Worm (Caenorhabditis elegans) whole organism, L2 larva: ENCODE data around the gene F01F1.14.

Experiments
- C34F6.9 ChIP-seq: fragments of 150-350 bp; optimal IDR thresholded peaks from 2 replicates; lab custom pipeline; 2014; ENCODE audit warnings: missing biosample characterization, missing genetic modification characterization
- F13H6.1 ChIP-seq: sonication (generic microtip); optimal IDR thresholded peaks from 2 replicates; lab custom pipeline; 2016; ENCODE audit warnings: missing genetic modification characterization, missing compliant biosample characterization
- R02D3.7 ChIP-seq: fragments of 150-350 bp; optimal IDR thresholded peaks from 2 replicates; lab custom pipeline; 2014; ENCODE audit warnings: missing biosample characterization, missing genetic modification characterization
- Y55F3AM.14 ChIP-seq: fragments of 200-800 bp; sonication (Bioruptor generic); optimal IDR thresholded peaks from 2 replicates; lab custom pipeline; 2018; ENCODE audit warnings: mild to moderate bottlenecking, missing genetic modification characterization, missing compliant biosample characterization
- ZK546.5 ChIP-seq: sonication (generic microtip); optimal IDR thresholded peaks from 2 replicates; lab custom pipeline; 2017; ENCODE audit warnings: missing biosample characterization, missing genetic modification characterization
- alr-1 ChIP-seq: fragments of 150-350 bp; optimal IDR thresholded peaks from 2 replicates; lab custom pipeline; 2014; ENCODE audit warnings: missing biosample characterization, missing genetic modification characterization
- aly-2 ChIP-seq: fragments of 150-350 bp; optimal IDR thresholded peaks from 2 replicates; lab custom pipeline; 2014; ENCODE audit warnings: missing biosample characterization, missing genetic modification characterization
- ama-1 ChIP-seq: fragments of 150-350 bp; optimal IDR thresholded peaks from 2 replicates; lab custom pipeline; 2018; ENCODE audit warnings: inconsistent platforms
- blmp-1 ChIP-seq: sonication (generic microtip); optimal IDR thresholded peaks from 2 replicates; lab custom pipeline; 2017; ENCODE audit warnings: missing genetic modification characterization, mild to moderate bottlenecking, missing compliant biosample characterization, antibody characterized with exemption, moderate library complexity; ENCODE audit not compliant: insufficient read depth
- ceh-16 ChIP-seq: fragments of 150-350 bp; optimal IDR thresholded peaks from 2 replicates; lab custom pipeline; 2014; ENCODE audit warnings: missing biosample characterization, missing genetic modification characterization
- crh-2 ChIP-seq: sonication (generic microtip); optimal IDR thresholded peaks from 2 replicates; lab custom pipeline; 2017; ENCODE audit warnings: missing biosample characterization, missing genetic modification characterization
- dmd-4 ChIP-seq: sonication (generic microtip); optimal IDR thresholded peaks from 2 replicates; lab custom pipeline; 2017; ENCODE audit warnings: missing biosample characterization, missing genetic modification characterization
- egl-27 ChIP-seq: sonication (generic microtip); optimal IDR thresholded peaks from 3 replicates; lab custom pipeline; 2017; ENCODE audit warnings: missing biosample characterization, missing genetic modification reagents, missing genetic modification characterization
- elt-1 ChIP-seq: fragments of 150-350 bp; optimal IDR thresholded peaks from 2 replicates; lab custom pipeline; 2014; ENCODE audit warnings: missing biosample characterization, missing genetic modification characterization
- elt-3 ChIP-seq: sonication (generic microtip); optimal IDR thresholded peaks from 2 replicates; lab custom pipeline; 2017; ENCODE audit warnings: missing biosample characterization, missing genetic modification characterization
- fos-1 ChIP-seq: fragments of 150-350 bp; optimal IDR thresholded peaks from 2 replicates; lab custom pipeline; 2014; ENCODE audit warnings: missing biosample characterization, missing genetic modification characterization
- gmeb-1 ChIP-seq: fragments of 150-350 bp; optimal IDR thresholded peaks from 2 replicates; lab custom pipeline; 2014; ENCODE audit warnings: missing biosample characterization, missing genetic modification characterization
- lin-11 ChIP-seq: fragments of 150-350 bp; sonication (generic microtip); optimal IDR thresholded peaks from 2 replicates; lab custom pipeline; 2014; ENCODE audit warnings: missing biosample characterization, missing genetic modification characterization, inconsistent platforms, mixed read lengths
- lin-13 ChIP-seq: fragments of 150-350 bp; optimal IDR thresholded peaks from 2 replicates; lab custom pipeline; 2014; ENCODE audit warnings: missing biosample characterization, missing genetic modification reagents, missing genetic modification characterization
- lin-39 ChIP-seq: fragments of 150-350 bp; optimal IDR thresholded peaks from 2 replicates; lab custom pipeline; 2014; ENCODE audit warnings: missing biosample characterization, missing genetic modification reagents, missing genetic modification characterization
- lsy-2 ChIP-seq, 2 experiments: fragments of 150-350 bp in 1 of 2; sonication (generic microtip) in 1 of 2; optimal IDR thresholded peaks; 2 replicates each; lab custom pipeline; 2014 to 2017; ENCODE audit warnings: missing biosample characterization in 2 of 2, missing genetic modification characterization in 2 of 2
- mab-5 ChIP-seq: fragments of 150-350 bp; optimal IDR thresholded peaks from 2 replicates; lab custom pipeline; 2014; ENCODE audit warnings: missing biosample characterization, missing genetic modification characterization
- mbf-1 ChIP-seq: sonication (generic microtip); optimal IDR thresholded peaks from 2 replicates; lab custom pipeline; 2017; ENCODE audit warnings: missing biosample characterization, missing genetic modification characterization
- mdl-1 ChIP-seq, 2 experiments: fragments of 150-350 bp in 1 of 2; sonication (generic microtip) in 1 of 2; optimal IDR thresholded peaks; 2 replicates each; lab custom pipeline; 2017; ENCODE audit warnings: missing biosample characterization in 2 of 2, missing genetic modification characterization in 2 of 2
- nhr-10 ChIP-seq: sonication (generic microtip); optimal IDR thresholded peaks from 2 replicates; lab custom pipeline; 2017; ENCODE audit warnings: missing biosample characterization, missing genetic modification characterization
- nhr-11 ChIP-seq: fragments of 150-350 bp; optimal IDR thresholded peaks from 2 replicates; lab custom pipeline; 2014; ENCODE audit warnings: missing biosample characterization, missing genetic modification characterization
- nhr-129 ChIP-seq: fragments of 150-350 bp; optimal IDR thresholded peaks from 2 replicates; lab custom pipeline; 2014; ENCODE audit warnings: missing biosample characterization, missing genetic modification characterization
- nhr-21 ChIP-seq: fragments of 150-350 bp; optimal IDR thresholded peaks from 2 replicates; lab custom pipeline; 2014; ENCODE audit warnings: missing biosample characterization, missing genetic modification characterization
- nhr-23 ChIP-seq: fragments of 150-350 bp; optimal IDR thresholded peaks from 2 replicates; lab custom pipeline; 2014; ENCODE audit warnings: missing biosample characterization, missing genetic modification reagents, missing genetic modification characterization
- nhr-237 ChIP-seq: fragments of 150-350 bp; optimal IDR thresholded peaks from 2 replicates; lab custom pipeline; 2014; ENCODE audit warnings: missing biosample characterization, missing genetic modification characterization
- nhr-25 ChIP-seq: fragments of 150-350 bp; sonication (generic microtip); optimal IDR thresholded peaks from 3 replicates; lab custom pipeline; 2014; ENCODE audit warnings: missing biosample characterization, missing genetic modification characterization
- nhr-6 ChIP-seq: fragments of 150-350 bp; optimal IDR thresholded peaks from 2 replicates; lab custom pipeline; 2014; ENCODE audit warnings: missing biosample characterization, missing genetic modification characterization
- nhr-77 ChIP-seq: fragments of 150-350 bp; optimal IDR thresholded peaks from 2 replicates; lab custom pipeline; 2014; ENCODE audit warnings: missing biosample characterization, missing genetic modification characterization
- peb-1 ChIP-seq: fragments of 150-350 bp; optimal IDR thresholded peaks from 2 replicates; lab custom pipeline; 2014; ENCODE audit warnings: missing biosample characterization, missing genetic modification characterization
- sem-4 ChIP-seq: fragments of 150-350 bp; optimal IDR thresholded peaks from 2 replicates; lab custom pipeline; 2014; ENCODE audit warnings: missing biosample characterization, missing genetic modification reagents, missing genetic modification characterization
- sma-3 ChIP-seq: sonication (generic microtip); optimal IDR thresholded peaks from 2 replicates; lab custom pipeline; 2016; ENCODE audit warnings: missing genetic modification reagents, missing genetic modification characterization, missing compliant biosample characterization
- sma-9 ChIP-seq, 2 experiments: fragments of 150-350 bp in 1 of 2; sonication (generic microtip) in 1 of 2; optimal IDR thresholded peaks; 2 replicates each; lab custom pipeline; 2014 to 2016; ENCODE audit warnings: missing genetic modification characterization in 2 of 2, mild to moderate bottlenecking in 1 of 2, missing biosample characterization in 1 of 2, missing compliant biosample characterization in 1 of 2, missing genetic modification reagents in 1 of 2, moderate library complexity in 1 of 2
- unc-39 ChIP-seq: fragments of 150-350 bp; optimal IDR thresholded peaks from 2 replicates; lab custom pipeline; 2014; ENCODE audit warnings: missing biosample characterization, missing genetic modification characterization
- unc-62 ChIP-seq: fragments of 150-350 bp; optimal IDR thresholded peaks from 2 replicates; lab custom pipeline; 2014; ENCODE audit warnings: missing biosample characterization, missing genetic modification reagents, missing genetic modification characterization
- zag-1 ChIP-seq: fragments of 150-350 bp; optimal IDR thresholded peaks from 2 replicates; lab custom pipeline; 2014; ENCODE audit warnings: missing biosample characterization, missing genetic modification characterization
- ztf-1 ChIP-seq: fragments of 200-800 bp; sonication (Bioruptor generic); conservative IDR thresholded peaks from 2 replicates; pipeline ENCODE4 v1.3.6; 2022; ENCODE audit warnings: missing genetic modification characterization, missing compliant biosample characterization
- ztf-11 ChIP-seq: sonication (generic microtip); optimal IDR thresholded peaks from 2 replicates; lab custom pipeline; 2017; ENCODE audit warnings: missing biosample characterization, missing genetic modification characterization
- ztf-4 ChIP-seq: fragments of 150-350 bp; optimal IDR thresholded peaks from 2 replicates; lab custom pipeline; 2014; ENCODE audit warnings: missing biosample characterization, missing genetic modification characterization

Gene F01F1.14

ce11 chrIII:5882823-5883222 lies at the start of gene F01F1.14:
TSS of gene F01F1.14 (minus strand) at chrIII:5882923.
- TF ChIP-seq nhr-129 (tag; lab: Kevin White, UChicago) (no peak), nhr-77 (tag; lab: Kevin White, UChicago) (no peak), mbf-1 (tag; lab: Kevin White, UChicago) (no peak), nhr-237 (tag; lab: Kevin White, UChicago) (no peak), unc-62 (GFP tag; lab: Kevin White, UChicago) (no peak), peb-1 (tag; lab: Kevin White, UChicago) (no peak), sma-9 (GFP tag; optimal IDR thresholded peaks at IDR 0.05; lab: Kevin White, UChicago) (no peak), sma-9 (tag; optimal IDR thresholded peaks at IDR 0.05; lab: Kevin White, UChicago) (no peak), elt-3 (no peak), blmp-1 (tag; lab: Kevin White, UChicago) (no peak), egl-27 (no peak), ceh-16 (no peak), sma-3 (GFP tag; lab: Kevin White, UChicago) (no peak)

ce11 chrIII:5931433-5931994 lies 48.8 kb upstream of the F01F1.14 start, which contains the start of gene EGAP1.5:
TSS of gene EGAP1.5 (plus strand) at chrIII:5931721.
- TF ChIP-seq F13H6.1 (tag; lab: Kevin White, UChicago), result peak; percentile 32
- TF ChIP-seq unc-39 (tag; lab: Kevin White, UChicago), result no peak
- peak; percentile 31 for TF ChIP-seq nhr-129 (tag; lab: Kevin White, UChicago)
- no peak for TF ChIP-seq alr-1
- TF ChIP-seq fos-1 (tag; lab: Kevin White, UChicago), result no peak
- TF ChIP-seq sma-3 (GFP tag; lab: Kevin White, UChicago), result no peak
- TF ChIP-seq sma-9 (GFP tag; optimal IDR thresholded peaks at IDR 0.05; lab: Kevin White, UChicago), result no peak
- TF ChIP-seq sma-9 (tag; optimal IDR thresholded peaks at IDR 0.05; lab: Kevin White, UChicago), result no peak
- no peak for TF ChIP-seq zag-1

- peak; percentile 24 for TF ChIP-seq F13H6.1 (tag; lab: Kevin White, UChicago)
- TF ChIP-seq mdl-1 (tag; optimal IDR thresholded peaks at IDR 0.05; lab: Kevin White, UChicago), result no peak
- no peak for TF ChIP-seq nhr-6 (tag; lab: Kevin White, UChicago)
- TF ChIP-seq lsy-2 (tag; optimal IDR thresholded peaks at IDR 0.05; lab: Kevin White, UChicago), result peak in 1 of 2 experiments; percentile 40
- no peak for TF ChIP-seq blmp-1 (tag; lab: Kevin White, UChicago)
- TF ChIP-seq nhr-129 (tag; lab: Kevin White, UChicago), result peak; percentile 17
- TF ChIP-seq sma-9 (GFP tag; optimal IDR thresholded peaks at IDR 0.05; lab: Kevin White, UChicago), result peak; percentile 33
- TF ChIP-seq sma-9 (tag; optimal IDR thresholded peaks at IDR 0.05; lab: Kevin White, UChicago), result no peak
These were observed 47.9 kb upstream of the F01F1.14 start for ce11 chrIII:5930659-5931058.

- TF ChIP-seq nhr-23 (tag; lab: Kevin White, UChicago) (no peak), sma-3 (GFP tag; lab: Kevin White, UChicago) (peak; percentile 39), nhr-25 (tag; lab: Kevin White, UChicago) (peak; percentile 60), fos-1 (tag; lab: Kevin White, UChicago) (peak; percentile 27), blmp-1 (tag; lab: Kevin White, UChicago) (no peak), gmeb-1 (tag; lab: Kevin White, UChicago) (peak; percentile 47), sem-4 (tag; lab: Kevin White, UChicago) (no peak), ztf-1 (GFP tag; lab: Robert Waterston, UW) (no peak), ama-1 (lab: Kevin White, UChicago) (no peak), dmd-4 (no peak), ceh-16 (no peak), aly-2 (no peak), mab-5 (no peak), ztf-11 (tag; lab: Kevin White, UChicago) (no peak), lsy-2 (tag; optimal IDR thresholded peaks at IDR 0.05; lab: Kevin White, UChicago) (peak; percentile 30 to 79), ztf-4 (no peak), nhr-10 (tag; lab: Kevin White, UChicago) (no peak), elt-1 (tag; lab: Kevin White, UChicago) (no peak), zag-1 (no peak), nhr-77 (tag; lab: Kevin White, UChicago) (no peak), nhr-129 (tag; lab: Kevin White, UChicago) (peak; percentile 36), alr-1 (no peak), nhr-21 (tag; lab: Kevin White, UChicago) (peak; percentile 38), sma-9 (GFP tag; optimal IDR thresholded peaks at IDR 0.05; lab: Kevin White, UChicago) (peak; percentile 58), sma-9 (tag; optimal IDR thresholded peaks at IDR 0.05; lab: Kevin White, UChicago) (no peak), nhr-237 (tag; lab: Kevin White, UChicago) (no peak), C34F6.9 (peak; percentile 85), lin-39 (tag; lab: Kevin White, UChicago) (no peak), unc-62 (GFP tag; lab: Kevin White, UChicago) (no peak), peb-1 (tag; lab: Kevin White, UChicago) (no peak), mbf-1 (tag; lab: Kevin White, UChicago) (no peak), ZK546.5 (no peak), crh-2 (peak; percentile 54), elt-3 (no peak), lin-11 (peak; percentile 17), lin-13 (peak; percentile 41), nhr-11 (tag; lab: Kevin White, UChicago) (no peak), Y55F3AM.14 (GFP tag; lab: Kevin White, UChicago) (no peak), R02D3.7 (tag; lab: Kevin White, UChicago) (no peak)
These were observed 43.0 kb upstream of the F01F1.14 start, which contains the start of the genes dnc-2 and bcl-7 for ce11 chrIII:5925724-5926123. TSS of gene dnc-2 (minus strand) at chrIII:5925756. TSS of gene bcl-7 (plus strand) at chrIII:5926086.
